Fruit fly (Drosophila melanogaster): Measurements from ENCODE around the gene Arglu1.

Gene Arglu1

dm6 chr2L:9912570-9913260, 25.2 kb downstream of the Arglu1 start, which contains the start of the genes Etl1 and Srp54 (continued):
- peak; percentile 20 for TF ChIP-seq sd (tag; optimal IDR thresholded peaks at IDR 0.05)
- TF ChIP-seq CG10267 (tag; optimal IDR thresholded peaks at IDR 0.05): peak; percentile 63
- TF ChIP-seq CG3995 (GFP tag; optimal IDR thresholded peaks at IDR 0.05): peak; percentile 22
- TF ChIP-seq Gsc (GFP tag; IDR thresholded peaks at IDR 0.05): no peak
- TF ChIP-seq eyg (GFP tag; optimal IDR thresholded peaks at IDR 0.05): no peak
- no peak for TF ChIP-seq Tbp (GFP tag; optimal IDR thresholded peaks at IDR 0.05)
- peak; percentile 22; the same call in 1 of the 3 replicates for TF ChIP-seq zfh1 (GFP tag; IDR thresholded peaks at IDR 0.05)
- peak; percentile 4; the same call in 1 of the 3 replicates for TF ChIP-seq Opbp (GFP tag; IDR thresholded peaks at IDR 0.05; ENCODE audit: partially characterized antibody)
- no peak for TF ChIP-seq hb (GFP tag; IDR thresholded peaks at IDR 0.05; ENCODE audit: partially characterized antibody)
- no peak for TF ChIP-seq Side (GFP tag; optimal IDR thresholded peaks at IDR 0.05)
- TF ChIP-seq maf-S (GFP tag; optimal IDR thresholded peaks at IDR 0.05): no peak
- no peak for TF ChIP-seq CG32772 (GFP tag; IDR thresholded peaks at IDR 0.05)
- no peak for TF ChIP-seq CG17385 (GFP tag; optimal IDR thresholded peaks at IDR 0.05)
- TF ChIP-seq wdn (GFP tag; IDR thresholded peaks at IDR 0.05): no peak
- TF ChIP-seq CG4424 (GFP tag; optimal IDR thresholded peaks at IDR 0.05): peak; percentile 2
- no peak for TF ChIP-seq CG10654 (GFP tag; optimal IDR thresholded peaks at IDR 0.05)
- no peak for TF ChIP-seq Rx (GFP tag; IDR thresholded peaks at IDR 0.05)
- no peak for TF ChIP-seq lov (optimal IDR thresholded peaks at IDR 0.05)
- TF ChIP-seq lov (GFP tag; IDR thresholded peaks at IDR 0.05): no peak
- TF ChIP-seq CG7357 (GFP tag; IDR thresholded peaks at IDR 0.05): no peak
- TF ChIP-seq pfk (GFP tag; optimal IDR thresholded peaks at IDR 0.05): no peak
- TF ChIP-seq ftz-f1 (GFP tag; optimal IDR thresholded peaks at IDR 0.05): no peak
- no peak for TF ChIP-seq disco-r (GFP tag; optimal IDR thresholded peaks at IDR 0.05)
- TF ChIP-seq CG8281 (tag; optimal IDR thresholded peaks at IDR 0.05): no peak
- TF ChIP-seq CG10565 (GFP tag; optimal IDR thresholded peaks at IDR 0.05): no peak
- no peak for TF ChIP-seq toy (GFP tag; IDR thresholded peaks at IDR 0.05)
- TF ChIP-seq Doc3 (GFP tag; IDR thresholded peaks at IDR 0.05; ENCODE audit: partially characterized antibody): no peak; the same call in 2 of the 3 replicates
- TF ChIP-seq CG15269 (tag; optimal IDR thresholded peaks at IDR 0.05): no peak
- TF ChIP-seq CG2889 (GFP tag; IDR thresholded peaks at IDR 0.05): no peak
- 0 out of 3 replicates have a peak, but pooled peaks have one; percentile 21 for TF ChIP-seq row (GFP tag; IDR thresholded peaks at IDR 0.05)
- no peak for TF ChIP-seq CG8388 (GFP tag; optimal IDR thresholded peaks at IDR 0.05)
- TF ChIP-seq Hr51 (GFP tag; optimal IDR thresholded peaks at IDR 0.05): no peak
- TF ChIP-seq crp (GFP tag; optimal IDR thresholded peaks at IDR 0.05): peak in 1 of 2 experiments; percentile 8
- peak; percentile 71 for TF ChIP-seq stwl (tag; optimal IDR thresholded peaks at IDR 0.05)
- TF ChIP-seq CG17359 (tag; optimal IDR thresholded peaks at IDR 0.05): no peak
- no peak for TF ChIP-seq vnd (GFP tag; IDR thresholded peaks at IDR 0.05; ENCODE audit: partially characterized antibody)
- TF ChIP-seq CG10543 (GFP tag; optimal IDR thresholded peaks at IDR 0.05): no peak
- no peak for TF ChIP-seq Fer1 (GFP tag; optimal IDR thresholded peaks at IDR 0.05)
- TF ChIP-seq mirr (GFP tag; optimal IDR thresholded peaks at IDR 0.05): no peak
- no peak for TF ChIP-seq CG5953 (GFP tag; IDR thresholded peaks at IDR 0.05)
- peak; percentile 12 for TF ChIP-seq CG2120 (GFP tag; optimal IDR thresholded peaks at IDR 0.05)
- no peak for TF ChIP-seq HLH3B (GFP tag; IDR thresholded peaks at IDR 0.05)
- TF ChIP-seq jigr1 (GFP tag; IDR thresholded peaks at IDR 0.05): peak; percentile 54; the same call in 1 of the 3 replicates
- no peak for TF ChIP-seq CG32767 (GFP tag; IDR thresholded peaks at IDR 0.05)
- TF ChIP-seq CG7786 (GFP tag; optimal IDR thresholded peaks at IDR 0.05): no peak
- TF ChIP-seq CG14965 (GFP tag; optimal IDR thresholded peaks at IDR 0.05; ENCODE audit: borderline replicate concordance): no peak
- peak; percentile 29; the same call in 1 of the 2 replicates for TF ChIP-seq CG9932 (GFP tag; IDR thresholded peaks at IDR 0.05)
- TF ChIP-seq Hr39 (optimal IDR thresholded peaks at IDR 0.05): no peak
- TF ChIP-seq CG43689 (GFP tag; IDR thresholded peaks at IDR 0.05): no peak
- 0 out of 2 replicates have a peak, but pooled peaks have one; percentile 20 for TF ChIP-seq CG31441 (GFP tag; IDR thresholded peaks at IDR 0.05)
